Worm (Caenorhabditis elegans): ENCODE measurements around the gene sap-140.

DNA sequence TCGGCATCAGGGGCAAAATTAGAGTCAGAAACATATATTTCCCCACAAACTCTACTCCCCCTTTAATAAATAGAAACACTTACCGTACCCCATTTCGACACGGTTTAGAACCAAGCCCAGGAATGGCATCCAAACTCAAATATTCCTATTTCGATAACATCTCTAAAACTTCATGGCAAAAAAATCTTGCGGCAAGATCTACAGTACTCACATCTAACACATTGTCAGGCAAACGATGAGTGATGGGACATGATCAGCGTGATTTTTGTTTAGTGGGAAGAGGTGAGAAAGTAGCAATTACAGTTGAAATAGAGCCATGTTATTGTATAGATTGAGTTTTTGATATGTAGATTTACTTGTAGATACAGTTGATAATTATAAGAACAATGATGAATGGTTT, 51.4 kb downstream of the sap-140 start:
- TF ChIP-seq pha-4 (tag; optimal IDR thresholded peaks at IDR 0.05) (no peak), unc-62 (GFP tag; optimal IDR thresholded peaks at IDR 0.05) (peak; percentile 28), mep-1 (tag; optimal IDR thresholded peaks at IDR 0.05) (no peak), lsy-2 (tag; optimal IDR thresholded peaks at IDR 0.05) (no peak), nhr-76 (tag; optimal IDR thresholded peaks at IDR 0.05) (no peak), nhr-237 (tag; optimal IDR thresholded peaks at IDR 0.05) (no peak), drap-1 (GFP tag; optimal IDR thresholded peaks at IDR 0.05) (no peak), unc-39 (tag; optimal IDR thresholded peaks at IDR 0.05) (no peak)

All from whole organism, mixed stage, embryonic.